Worm (Caenorhabditis elegans) whole organism, early embryonic: ENCODE results near the gene F43D2.7.

Source experiments
- B0310.2 ChIP-seq: sonication (generic microtip); optimal IDR thresholded peaks from 2 replicates; lab custom pipeline; 2016; ENCODE audit warnings: mild to moderate bottlenecking, missing genetic modification characterization, missing compliant biosample characterization
- F13C5.2 ChIP-seq: sonication (generic microtip); optimal IDR thresholded peaks from 2 replicates; lab custom pipeline; 2017; ENCODE audit warnings: mild to moderate bottlenecking, missing genetic modification characterization, inconsistent platforms, missing compliant biosample characterization
- ama-1 ChIP-seq: fragments of 150-350 bp; optimal IDR thresholded peaks from 2 replicates; lab custom pipeline; 2014
- ceh-13 ChIP-seq: fragments of 200-800 bp; sonication (Bioruptor generic); optimal IDR thresholded peaks from 2 replicates; lab custom pipeline; 2018; ENCODE audit warnings: mild to moderate bottlenecking, missing genetic modification characterization, missing compliant biosample characterization
- ceh-36 ChIP-seq: sonication (generic microtip); optimal IDR thresholded peaks from 2 replicates; lab custom pipeline; 2016; ENCODE audit warnings: missing genetic modification characterization, inconsistent platforms, missing compliant biosample characterization
- flt-1 ChIP-seq: fragments of 200-800 bp; sonication (Bioruptor generic); IDR thresholded peaks from 2 replicates; pipeline ENCODE4 v1.3.6; 2022; ENCODE audit warnings: missing genetic modification characterization, missing compliant biosample characterization
- hmg-4 ChIP-seq: fragments of 200-800 bp; sonication (Bioruptor generic); optimal IDR thresholded peaks from 2 replicates; lab custom pipeline; 2018; ENCODE audit warnings: mild to moderate bottlenecking, missing genetic modification characterization, missing compliant biosample characterization
- scrt-1 ChIP-seq: fragments of 200-800 bp; sonication (Bioruptor generic); IDR thresholded peaks from 2 replicates; pipeline ENCODE4 v1.3.6; 2022; ENCODE audit warnings: missing genetic modification characterization, missing compliant biosample characterization

DNA sequence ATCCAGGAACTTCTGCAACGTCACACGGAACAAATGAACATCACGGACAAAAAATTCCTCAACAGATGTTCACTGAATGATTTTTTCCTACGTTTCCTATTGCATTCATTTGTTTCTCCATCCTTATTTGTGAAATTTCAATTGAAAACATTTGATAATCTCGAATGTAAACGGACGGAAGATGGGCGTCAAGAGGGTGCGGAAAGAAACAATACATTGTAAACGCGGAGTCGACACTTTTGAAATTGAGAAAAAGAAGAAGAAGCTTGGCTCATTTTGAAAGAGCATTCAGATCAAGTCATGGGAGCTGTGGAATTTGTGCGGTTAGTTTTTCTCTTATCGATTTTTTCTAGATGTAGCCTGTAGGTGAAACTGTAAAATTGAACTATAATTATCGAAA, 23.0 kb upstream of the F43D2.7 start, which contains the start of gene C47E8.9:
- TF ChIP-seq hmg-4 (GFP tag; lab: Kevin White, UChicago): no peak
- TF ChIP-seq scrt-1 (GFP tag; lab: Robert Waterston, UW): no peak
- no peak for TF ChIP-seq B0310.2 (tag; lab: Kevin White, UChicago)
- TF ChIP-seq ceh-36 (tag; lab: Kevin White, UChicago): no peak
- no peak for TF ChIP-seq ama-1
- no peak for TF ChIP-seq ceh-13 (GFP tag; lab: Kevin White, UChicago)
- TF ChIP-seq F13C5.2: no peak
- TF ChIP-seq flt-1: no peak
